Fruit fly (Drosophila melanogaster) whole organism, embryonic: Measurements from ENCODE around the gene Lcp65Ad.
A peak's percentile ranks its signal among the peaks of the same experiment; 100 is the strongest.

Experiments
- Ada2b ChIP-seq: fragments of 200-800 bp; sonication (Bioruptor generic); IDR thresholded peaks from 2 replicates; pipeline ENCODE4 v1.3.6; 2022; ENCODE audit warnings: missing biosample characterization, missing genetic modification characterization
- C15 ChIP-seq: fragments of 200-800 bp; sonication (Bioruptor generic); IDR thresholded peaks from 3 replicates; pipeline ENCODE4 v1.3.6; 2022; ENCODE audit warnings: missing biosample characterization, missing genetic modification characterization
- CG10366 ChIP-seq: fragments of 200-800 bp; sonication (Bioruptor generic); IDR thresholded peaks from 2 replicates; pipeline ENCODE4 v1.3.6; 2022; ENCODE audit warnings: missing biosample characterization, missing genetic modification characterization
- CG14014 ChIP-seq: fragments of 200-800 bp; sonication (Bioruptor generic); IDR thresholded peaks from 2 replicates; pipeline ENCODE4 v1.3.6; 2022; ENCODE audit warnings: missing biosample characterization, missing genetic modification characterization
- CG17568 ChIP-seq: fragments of 200-800 bp; sonication (Bioruptor generic); optimal IDR thresholded peaks from 2 replicates; lab custom pipeline; 2018; ENCODE audit warnings: missing biosample characterization, mild to moderate bottlenecking, missing genetic modification characterization, moderate library complexity
- CG17802 ChIP-seq: fragments of 200-800 bp; sonication (Bioruptor generic); optimal IDR thresholded peaks from 2 replicates; lab custom pipeline; 2018; ENCODE audit warnings: missing biosample characterization, mild to moderate bottlenecking, missing genetic modification characterization, moderate library complexity
- CG18619 ChIP-seq: fragments of 200-800 bp; sonication (Bioruptor generic); optimal IDR thresholded peaks from 3 replicates; lab custom pipeline; 2017; ENCODE audit warnings: missing biosample characterization, mild to moderate bottlenecking, missing genetic modification characterization
- CG18764 ChIP-seq: fragments of 200-800 bp; sonication (Bioruptor generic); optimal IDR thresholded peaks from 3 replicates; lab custom pipeline; 2016; ENCODE audit warnings: missing biosample characterization, missing genetic modification characterization
- CG31365 ChIP-seq: fragments of 200-800 bp; sonication (Bioruptor generic); optimal IDR thresholded peaks from 2 replicates; lab custom pipeline; 2018; ENCODE audit warnings: missing biosample characterization, mild to moderate bottlenecking, missing genetic modification characterization
- CG4424 ChIP-seq: fragments of 200-800 bp; sonication (Bioruptor generic); optimal IDR thresholded peaks from 3 replicates; lab custom pipeline; 2016; ENCODE audit warnings: missing biosample characterization, missing genetic modification characterization
- CG6654 ChIP-seq: fragments of 200-800 bp; sonication (Bioruptor generic); optimal IDR thresholded peaks from 2 replicates; lab custom pipeline; 2017; ENCODE audit warnings: missing biosample characterization, mild to moderate bottlenecking, missing genetic modification characterization
- CG6689 ChIP-seq: fragments of 200-800 bp; sonication (Bioruptor generic); IDR thresholded peaks from 2 replicates; pipeline ENCODE4 v1.3.6; 2022; ENCODE audit warnings: missing biosample characterization, missing genetic modification characterization
- CG6791 ChIP-seq: fragments of 200-800 bp; sonication (Bioruptor generic); IDR thresholded peaks from 3 replicates; pipeline ENCODE4 v1.3.6; 2022; ENCODE audit warnings: missing biosample characterization, missing genetic modification characterization; ENCODE audit not compliant: partially characterized antibody
- CG7556 ChIP-seq: fragments of 200-800 bp; sonication (Bioruptor generic); optimal IDR thresholded peaks from 2 replicates; lab custom pipeline; 2017; ENCODE audit warnings: missing biosample characterization, mild to moderate bottlenecking, missing genetic modification characterization
- CG7963 ChIP-seq: fragments of 200-800 bp; sonication (Bioruptor generic); IDR thresholded peaks from 3 replicates; pipeline ENCODE4 v1.3.6; 2022; ENCODE audit warnings: missing biosample characterization, missing genetic modification characterization; ENCODE audit not compliant: partially characterized antibody
- CG9932 ChIP-seq: fragments of 200-800 bp; sonication (Bioruptor generic); IDR thresholded peaks from 2 replicates; pipeline ENCODE4 v1.3.6; 2022; ENCODE audit warnings: missing biosample characterization, missing genetic modification characterization
- Dek ChIP-seq: fragments of 200-800 bp; sonication (Bioruptor generic); optimal IDR thresholded peaks from 3 replicates; lab custom pipeline; 2019; ENCODE audit warnings: missing biosample characterization, mild to moderate bottlenecking, missing genetic modification characterization, moderate library complexity
- Dll ChIP-seq: fragments of 200-800 bp; sonication (Bioruptor generic); IDR thresholded peaks from 4 replicates; pipeline ENCODE4 v1.3.6; 2022; ENCODE audit warnings: missing biosample characterization, missing genetic modification characterization; ENCODE audit not compliant: partially characterized antibody
- E2f1 ChIP-seq: fragments of 200-800 bp; sonication (Bioruptor generic); IDR thresholded peaks from 2 replicates; pipeline ENCODE4 v1.3.6; 2022; ENCODE audit warnings: missing biosample characterization, missing genetic modification characterization
- Fer2 ChIP-seq: fragments of 200-800 bp; sonication (Bioruptor generic); optimal IDR thresholded peaks from 2 replicates; lab custom pipeline; 2018; ENCODE audit warnings: missing biosample characterization, mild to moderate bottlenecking, missing genetic modification characterization, moderate library complexity
- HLH54F ChIP-seq: fragments of 200-800 bp; sonication (Bioruptor generic); optimal IDR thresholded peaks from 3 replicates; lab custom pipeline; 2016; ENCODE audit warnings: missing biosample characterization, missing genetic modification characterization
- HLHmδ ChIP-seq: fragments of 200-800 bp; sonication (Bioruptor generic); optimal IDR thresholded peaks from 2 replicates; lab custom pipeline; 2018; ENCODE audit warnings: missing biosample characterization, mild to moderate bottlenecking, missing genetic modification characterization, moderate library complexity
- Lim3 ChIP-seq: fragments of 200-800 bp; sonication (Bioruptor generic); IDR thresholded peaks from 2 replicates; pipeline ENCODE4 v1.3.6; 2022; ENCODE audit warnings: missing biosample characterization, missing genetic modification characterization
- Meics ChIP-seq: fragments of 200-800 bp; sonication (Bioruptor generic); optimal IDR thresholded peaks from 2 replicates; lab custom pipeline; 2017; ENCODE audit warnings: missing biosample characterization, mild to moderate bottlenecking, missing genetic modification characterization
- Neu2 ChIP-seq: fragments of 200-800 bp; sonication (Bioruptor generic); optimal IDR thresholded peaks from 3 replicates; lab custom pipeline; 2016; ENCODE audit warnings: missing biosample characterization, missing genetic modification characterization, borderline replicate concordance
- Sry-β ChIP-seq: fragments of 200-800 bp; sonication (Bioruptor generic); optimal IDR thresholded peaks from 2 replicates; lab custom pipeline; 2018; ENCODE audit warnings: missing biosample characterization, mild to moderate bottlenecking, missing genetic modification characterization, moderate library complexity
- Taf1 ChIP-seq: fragments of 200-800 bp; sonication (Bioruptor generic); IDR thresholded peaks from 2 replicates; pipeline ENCODE4 v1.3.6; 2022; ENCODE audit warnings: missing biosample characterization, missing genetic modification characterization
- Xrp1 ChIP-seq: fragments of 200-800 bp; sonication (Bioruptor generic); IDR thresholded peaks from 2 replicates; pipeline ENCODE4 v1.3.6; 2022; ENCODE audit warnings: missing biosample characterization, missing genetic modification characterization
- ase ChIP-seq: fragments of 200-800 bp; sonication (Bioruptor generic); IDR thresholded peaks from 3 replicates; pipeline ENCODE4 v1.3.6; 2022; ENCODE audit warnings: missing biosample characterization, missing genetic modification characterization
- bowl ChIP-seq: fragments of 200-800 bp; sonication (Bioruptor generic); IDR thresholded peaks from 2 replicates; pipeline ENCODE4 v1.3.6; 2022; ENCODE audit warnings: missing biosample characterization, missing genetic modification characterization
- br ChIP-seq: fragments of >200 bp; optimal IDR thresholded peaks from 2 replicates; lab custom pipeline; 2017
- cg ChIP-seq: fragments of 200-800 bp; sonication (Bioruptor generic); optimal IDR thresholded peaks from 3 replicates; lab custom pipeline; 2019; ENCODE audit warnings: missing biosample characterization, mild to moderate bottlenecking, missing genetic modification characterization, moderate library complexity
- danr ChIP-seq: fragments of 200-800 bp; sonication (Bioruptor generic); IDR thresholded peaks from 2 replicates; pipeline ENCODE4 v1.3.6; 2022; ENCODE audit warnings: missing biosample characterization, missing genetic modification characterization
- dmrt11E ChIP-seq: fragments of 200-800 bp; sonication (Bioruptor generic); optimal IDR thresholded peaks from 3 replicates; lab custom pipeline; 2018; ENCODE audit warnings: missing biosample characterization, mild to moderate bottlenecking, missing genetic modification characterization, moderate library complexity
- fu2 ChIP-seq: fragments of 200-800 bp; sonication (Bioruptor generic); optimal IDR thresholded peaks from 2 replicates; lab custom pipeline; 2016; ENCODE audit warnings: missing biosample characterization, missing genetic modification characterization
- gce ChIP-seq: fragments of 200-800 bp; sonication (Bioruptor generic); IDR thresholded peaks from 3 replicates; pipeline ENCODE4 v1.3.6; 2022; ENCODE audit warnings: missing biosample characterization, missing genetic modification characterization
- hb ChIP-seq: fragments of 200-800 bp; sonication (Bioruptor generic); IDR thresholded peaks from 3 replicates; pipeline ENCODE4 v1.3.6; 2022; ENCODE audit warnings: missing biosample characterization, missing genetic modification characterization; ENCODE audit not compliant: partially characterized antibody
- kay ChIP-seq: fragments of 200-800 bp; sonication (Bioruptor generic); optimal IDR thresholded peaks from 2 replicates; lab custom pipeline; 2016; ENCODE audit warnings: missing biosample characterization, missing genetic modification characterization
- nerfin-2 ChIP-seq: fragments of 200-800 bp; sonication (Bioruptor generic); IDR thresholded peaks from 2 replicates; pipeline ENCODE4 v1.3.6; 2022; ENCODE audit warnings: missing biosample characterization, missing genetic modification characterization; ENCODE audit not compliant: partially characterized antibody
- nom ChIP-seq: fragments of 200-800 bp; sonication (Bioruptor generic); optimal IDR thresholded peaks from 2 replicates; lab custom pipeline; 2017; ENCODE audit warnings: missing biosample characterization, missing genetic modification characterization, mild to moderate bottlenecking, moderate library complexity, missing genetic modification reagents
- p53 ChIP-seq: fragments of 200-800 bp; sonication (Bioruptor generic); optimal IDR thresholded peaks from 2 replicates; lab custom pipeline; 2016; ENCODE audit warnings: missing biosample characterization, missing genetic modification characterization
- run ChIP-seq: fragments of 200-800 bp; sonication (Bioruptor generic); optimal IDR thresholded peaks from 3 replicates; lab custom pipeline; 2018; ENCODE audit warnings: missing biosample characterization, mild to moderate bottlenecking, missing genetic modification characterization
- shn ChIP-seq: fragments of 200-800 bp; sonication (Bioruptor generic); optimal IDR thresholded peaks from 3 replicates; lab custom pipeline; 2016; ENCODE audit warnings: missing biosample characterization, missing genetic modification characterization
- sna ChIP-seq: fragments of 200-800 bp; sonication (Bioruptor generic); IDR thresholded peaks from 2 replicates; pipeline ENCODE4 v1.3.6; 2022; ENCODE audit warnings: missing biosample characterization, missing genetic modification characterization; ENCODE audit not compliant: partially characterized antibody
- so ChIP-seq: fragments of 200-800 bp; sonication (Bioruptor generic); IDR thresholded peaks from 3 replicates; pipeline ENCODE4 v1.3.6; 2022; ENCODE audit warnings: missing biosample characterization, missing genetic modification characterization
- sug ChIP-seq: fragments of 200-800 bp; optimal IDR thresholded peaks from 2 replicates; lab custom pipeline; 2019; ENCODE audit warnings: missing biosample characterization, mild to moderate bottlenecking, missing genetic modification characterization, moderate library complexity
- tio ChIP-seq: fragments of 200-800 bp; sonication (Bioruptor generic); optimal IDR thresholded peaks from 2 replicates; lab custom pipeline; 2017; ENCODE audit warnings: missing biosample characterization, missing genetic modification characterization, inconsistent platforms
- tx ChIP-seq: fragments of 200-800 bp; sonication (Bioruptor generic); optimal IDR thresholded peaks from 2 replicates; lab custom pipeline; 2016; ENCODE audit warnings: missing biosample characterization, missing genetic modification characterization
- vfl ChIP-seq: fragments of 200-800 bp; sonication (Bioruptor generic); optimal IDR thresholded peaks from 2 replicates; lab custom pipeline; 2016; ENCODE audit warnings: missing biosample characterization, missing genetic modification characterization
- wdn ChIP-seq: fragments of 200-800 bp; sonication (Bioruptor generic); IDR thresholded peaks from 2 replicates; pipeline ENCODE4 v1.3.6; 2022; ENCODE audit warnings: missing biosample characterization, missing genetic modification characterization
- zf30C ChIP-seq: fragments of 200-800 bp; sonication (Bioruptor generic); optimal IDR thresholded peaks from 3 replicates; lab custom pipeline; 2018; ENCODE audit warnings: missing biosample characterization, mild to moderate bottlenecking, missing genetic modification characterization

Lcp65Ad gene

dm6 chr3L:6094697-6095096, 48.5 kb upstream of the Lcp65Ad start, which contains the start of the genes CG10467 and loj (continued):
- TF ChIP-seq CG18619 (GFP tag; lab: Kevin White, UChicago) (peak; percentile 93), kay (GFP tag; lab: Kevin White, UChicago) (peak; percentile 92), ase (peak; percentile 96), Xrp1 (peak; percentile 97), CG17802 (tag; lab: Kevin White, UChicago) (peak; percentile 84), Taf1 (GFP tag; lab: Robert Waterston, UW) (peak; percentile 87), bowl (GFP tag; lab: Robert Waterston, UW) (peak; percentile 81), CG9932 (GFP tag; lab: Robert Waterston, UW) (peak; percentile 99), sna (GFP tag; lab: Robert Waterston, UW) (peak; percentile 84), CG17568 (GFP tag; lab: Kevin White, UChicago) (peak; percentile 81), sug (tag; lab: Kevin White, UChicago) (peak; percentile 96), Fer2 (tag; lab: Kevin White, UChicago) (peak; percentile 94), CG6654 (GFP tag; lab: Kevin White, UChicago) (peak; percentile 83), fu2 (peak; percentile 76), CG4424 (GFP tag; lab: Kevin White, UChicago) (peak; percentile 97), p53 (no peak), run (tag; lab: Kevin White, UChicago) (peak; percentile 77), tx (GFP tag; lab: Kevin White, UChicago) (peak; percentile 80), CG6689 (GFP tag; lab: Robert Waterston, UW) (peak; percentile 96), Dek (tag; lab: Kevin White, UChicago) (peak; percentile 93), HLHmδ (GFP tag; lab: Kevin White, UChicago) (no peak), vfl (GFP tag; lab: Kevin White, UChicago) (peak; percentile 86), CG14014 (GFP tag; lab: Robert Waterston, UW) (peak; percentile 97), gce (peak; percentile 90), Neu2 (GFP tag; lab: Kevin White, UChicago) (no peak), E2f1 (GFP tag; lab: Robert Waterston, UW) (peak; percentile 97), nom (GFP tag; lab: Kevin White, UChicago) (no peak), zf30C (GFP tag; lab: Kevin White, UChicago) (no peak), cg (GFP tag; lab: Kevin White, UChicago) (no peak), CG10366 (GFP tag; lab: Robert Waterston, UW) (peak; percentile 97), Sry-β (peak; percentile 37), Ada2b (peak; percentile 94), HLH54F (GFP tag; lab: Kevin White, UChicago) (peak; percentile 86), Meics (GFP tag; lab: Kevin White, UChicago) (peak; percentile 92), CG18764 (GFP tag; lab: Kevin White, UChicago) (peak; percentile 92), so (peak; percentile 88), CG6791 (GFP tag; lab: Robert Waterston, UW) (peak; percentile 55; the same call in 1 of the 3 replicates), CG7556 (GFP tag; lab: Kevin White, UChicago) (peak; percentile 90), CG31365 (no peak), nerfin-2 (0 out of 2 replicates have a peak, but pooled peaks have one; percentile 15), hb (peak; percentile 46), tio (GFP tag; lab: Kevin White, UChicago) (peak; percentile 96), danr (GFP tag; lab: Robert Waterston, UW) (peak; percentile 93), Dll (GFP tag; lab: Robert Waterston, UW) (peak; percentile 84), shn (peak; percentile 76), Lim3 (peak; percentile 86; the same call in 1 of the 2 replicates), CG7963 (GFP tag; lab: Robert Waterston, UW) (no peak), dmrt11E (peak; percentile 98), br (lab: Kevin White, UChicago) (no peak), wdn (peak; percentile 93), C15 (peak; percentile 87)
